Fruit fly (Drosophila melanogaster): ENCODE measurements around the gene CG17168.

DNA sequence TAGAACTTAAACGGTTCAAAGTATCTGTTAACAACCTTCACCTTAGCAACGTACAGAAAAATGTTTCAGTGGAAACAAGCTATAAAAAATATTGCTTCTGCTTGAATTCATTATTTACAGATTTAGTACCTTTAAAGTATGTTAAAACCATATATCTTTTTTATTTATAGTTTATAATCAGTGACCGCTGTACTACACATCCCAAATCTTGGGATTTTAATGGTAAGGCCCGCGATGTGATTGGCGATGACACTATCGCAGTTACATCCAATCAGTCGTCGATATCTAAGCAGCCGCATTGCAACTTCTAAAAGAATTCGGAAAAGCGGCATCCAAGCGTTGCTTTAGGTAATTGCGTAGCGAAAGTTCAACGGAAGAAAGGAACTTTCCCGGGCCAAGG lies 14.7 kb downstream of the CG17168 start:
- no peak for TF ChIP-seq CG16779 (tag; optimal IDR thresholded peaks at IDR 0.05)
- TF ChIP-seq ss (GFP tag; optimal IDR thresholded peaks at IDR 0.05) = no peak
- no peak for TF ChIP-seq Ets96B (tag; optimal IDR thresholded peaks at IDR 0.05)
- TF ChIP-seq eg (GFP tag; IDR thresholded peaks at IDR 0.05) = no peak

Measured in whole organism, prepupa.